Worm (Caenorhabditis elegans) whole organism, dauer: ENCODE data around the gene T25F10.1.

Experiments
- unc-62 ChIP-seq: sonication (generic microtip); optimal IDR thresholded peaks from 2 replicates; lab custom pipeline; 2017; ENCODE audit warnings: missing biosample characterization, missing genetic modification reagents, missing genetic modification characterization

Gene T25F10.1

DNA sequence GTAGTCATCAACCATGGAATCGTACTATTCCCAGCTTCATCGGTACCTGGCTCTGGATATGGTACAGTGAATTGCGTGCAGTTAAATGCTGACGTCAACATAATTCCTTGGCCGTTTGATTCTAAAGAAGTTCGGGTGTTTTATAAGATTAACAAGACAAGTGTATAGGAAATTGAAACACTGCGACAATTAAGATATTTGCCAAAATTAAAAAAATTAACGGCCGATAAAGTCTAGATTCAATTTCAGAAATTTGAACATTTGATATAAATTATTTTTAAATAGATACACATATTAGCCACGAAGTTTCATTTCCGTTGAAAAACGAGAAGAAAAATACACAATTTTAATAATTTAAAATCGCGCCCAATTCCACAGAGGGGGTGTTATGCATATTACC is 38.0 kb downstream of the T25F10.1 start, which contains the start of gene dmsr-12:
Gene dmsr-12, minus strand, starts transcription at position 101 of the 400 bp plus-strand sequence.
- no peak for TF ChIP-seq unc-62

DNA sequence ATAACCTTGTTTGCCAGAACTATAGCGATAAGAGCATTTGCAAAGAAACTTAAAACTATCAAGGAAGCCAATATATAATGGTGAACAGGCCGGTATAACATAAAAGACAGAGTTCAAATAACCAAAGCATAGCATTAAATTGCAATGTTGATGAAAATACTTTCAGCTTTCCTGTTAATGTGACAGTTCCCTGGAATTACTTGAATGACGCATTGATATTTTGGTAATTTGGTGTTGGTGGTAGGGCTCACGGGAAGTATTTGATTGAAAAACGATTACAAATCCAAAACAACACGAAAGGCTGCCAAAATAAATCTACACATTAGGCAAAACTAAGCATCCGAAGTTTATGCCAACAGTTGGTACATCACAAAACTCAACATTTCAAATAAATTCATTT is 40.7 kb downstream of the T25F10.1 start, which contains the start of gene dmsr-16:
Gene dmsr-16, minus strand, starts transcription at position 101 of the 400 bp plus-strand sequence.
- no peak for TF ChIP-seq unc-62

DNA sequence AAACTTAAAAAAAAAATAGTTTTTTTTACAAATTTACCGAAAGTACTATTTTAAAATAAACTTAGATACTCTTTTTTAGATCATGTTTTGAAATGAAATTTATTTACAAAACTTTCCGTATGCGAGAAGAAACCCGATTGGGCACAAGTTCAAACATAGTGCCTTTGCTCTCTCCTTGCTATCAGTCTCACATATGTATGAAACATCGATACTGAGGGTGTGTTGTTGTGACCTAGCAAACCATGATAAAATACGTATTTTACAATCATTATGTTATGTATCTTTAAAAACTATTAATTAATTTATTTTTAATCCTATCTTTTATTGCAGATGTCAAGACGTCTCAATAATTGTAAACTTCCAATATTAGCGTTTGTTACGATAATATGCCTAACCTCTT is 41.8 kb downstream of the T25F10.1 start:
- no peak for TF ChIP-seq unc-62

DNA sequence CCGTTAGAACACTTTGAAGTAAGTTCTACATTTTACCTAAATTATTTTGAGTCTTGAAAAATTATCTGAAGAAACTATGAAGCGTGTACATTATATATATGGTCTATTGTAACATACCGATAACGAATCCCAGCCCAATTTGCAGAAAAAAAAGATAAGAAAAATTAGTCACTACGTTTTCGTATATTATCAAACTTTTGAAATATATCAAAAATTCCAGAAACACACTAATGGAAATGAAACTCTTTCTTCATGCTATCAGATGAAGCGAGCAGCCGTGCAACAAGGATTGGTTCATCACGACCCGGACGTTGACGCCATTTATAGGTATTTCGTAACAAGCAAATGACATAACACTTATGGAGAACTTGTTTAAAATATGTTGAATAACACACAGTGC is 43.6 kb downstream of the T25F10.1 start:
- no peak for TF ChIP-seq unc-62

DNA sequence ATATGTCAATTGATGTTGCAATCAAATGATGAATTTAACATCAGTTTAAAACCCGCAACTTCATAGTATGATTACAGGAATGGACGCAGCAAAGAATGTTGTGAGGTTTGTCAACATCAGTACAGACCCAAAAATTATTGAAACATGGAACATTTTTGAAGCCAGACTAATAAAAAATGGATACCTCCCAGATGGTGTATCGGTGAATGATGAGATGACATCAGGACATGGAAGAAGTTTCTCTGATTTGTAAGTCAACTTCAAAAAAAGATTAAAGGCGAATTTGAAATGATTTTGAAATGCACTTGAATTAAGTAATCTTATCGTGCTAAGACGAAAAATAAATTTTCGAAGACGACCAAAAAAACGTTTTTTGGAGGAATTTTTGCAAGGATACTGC is 45.6 kb downstream of the T25F10.1 start:
- no peak for TF ChIP-seq unc-62

DNA sequence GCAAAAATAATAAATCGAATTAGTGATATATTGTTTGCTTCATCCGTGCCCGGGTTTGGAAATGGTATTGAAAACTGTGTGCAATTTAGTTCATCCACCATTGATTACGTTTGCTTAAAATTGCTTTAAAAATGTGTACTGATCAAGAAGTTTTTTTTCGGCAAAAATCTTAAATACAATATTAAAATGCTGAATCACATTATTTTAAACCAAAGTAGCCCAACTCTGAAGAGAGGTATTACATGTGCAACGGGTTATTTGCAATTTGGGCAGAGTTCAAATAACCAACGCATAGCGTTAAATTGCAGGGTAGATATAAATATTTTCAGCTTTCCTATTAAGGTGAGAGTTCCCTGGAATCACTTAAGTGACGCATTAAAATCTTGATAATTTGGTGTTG is 48.9 kb downstream of the T25F10.1 start, which contains the start of gene dmsr-14:
Gene dmsr-14, minus strand, starts transcription at position 101 of the 400 bp plus-strand sequence.
- TF ChIP-seq unc-62: no peak
